Fruit fly (Drosophila melanogaster): ENCODE measurements around the gene Elo68alpha.

Gene Elo68alpha

dm6 chr3L:11065850-11066249, 37.0 kb downstream of the Elo68alpha start:
- TF ChIP-seq EcR (GFP tag; optimal IDR thresholded peaks at IDR 0.05) (no peak), psq (optimal IDR thresholded peaks at IDR 0.05) (no peak), usp (GFP tag; optimal IDR thresholded peaks at IDR 0.05) (no peak), pan (optimal IDR thresholded peaks at IDR 0.05) (no peak)

DNA sequence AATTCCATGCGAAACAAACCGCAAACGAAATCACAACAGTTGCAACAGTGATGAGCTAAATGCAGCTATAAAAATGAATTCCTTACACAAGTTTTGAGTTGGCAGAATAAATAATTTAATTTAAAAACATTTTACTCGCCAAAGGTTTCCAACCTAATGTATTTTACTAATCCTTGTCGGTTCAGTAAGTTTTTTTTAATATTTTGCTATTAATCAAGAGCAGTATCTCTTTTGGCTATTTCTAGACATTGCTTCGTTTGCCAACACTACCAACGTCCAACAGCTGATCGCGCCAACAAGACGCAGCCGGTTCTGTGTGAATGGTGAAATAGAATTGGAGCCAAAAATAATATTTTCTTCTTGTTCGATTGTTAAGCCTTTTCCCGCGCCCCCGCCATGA, 38.1 kb downstream of the Elo68alpha start, which contains the start of the genes CG32075, CG45101 and SuUR:
Gene CG32075 (minus strand): TSS at position 253 of the 400 bp plus-strand sequence.
Gene CG45101 (plus strand): TSS at position 303 of the 400 bp plus-strand sequence.
Gene SuUR (plus strand): TSS at position 303 of the 400 bp plus-strand sequence.
- TF ChIP-seq Dll (optimal IDR thresholded peaks at IDR 0.05) (no peak), psq (optimal IDR thresholded peaks at IDR 0.05) (no peak), pan (optimal IDR thresholded peaks at IDR 0.05) (no peak), usp (GFP tag; optimal IDR thresholded peaks at IDR 0.05) (no peak)

DNA sequence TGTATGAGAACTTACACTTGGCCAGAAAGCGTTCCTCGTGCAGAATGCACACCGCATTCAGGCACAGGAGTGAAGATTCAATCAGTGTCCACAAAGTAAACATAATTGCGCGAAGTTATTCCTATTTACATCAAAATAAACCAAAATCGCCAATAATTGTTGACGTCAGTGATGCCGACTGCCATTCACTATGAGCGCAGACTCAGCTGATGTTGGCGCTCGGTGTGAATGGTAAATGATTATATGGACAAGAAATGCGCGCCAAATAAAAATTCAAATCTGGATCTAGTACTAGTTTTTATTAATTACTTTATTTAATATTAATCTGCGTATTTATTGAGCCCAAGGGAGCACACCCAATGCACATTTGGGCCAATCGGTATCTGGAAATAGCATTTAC, 40.4 kb downstream of the Elo68alpha start, which contains the start of gene CG32069:
Gene CG32069 (minus strand): TSS at position 174 of the 400 bp plus-strand sequence.
- TF ChIP-seq EcR (GFP tag; optimal IDR thresholded peaks at IDR 0.05), result no peak
- TF ChIP-seq CG8478 (optimal IDR thresholded peaks at IDR 0.05), result no peak
- no peak for TF ChIP-seq psq (optimal IDR thresholded peaks at IDR 0.05)
- no peak for TF ChIP-seq Dll (optimal IDR thresholded peaks at IDR 0.05)
- no peak for TF ChIP-seq usp (GFP tag; optimal IDR thresholded peaks at IDR 0.05)
- no peak for TF ChIP-seq pan (optimal IDR thresholded peaks at IDR 0.05)

DNA sequence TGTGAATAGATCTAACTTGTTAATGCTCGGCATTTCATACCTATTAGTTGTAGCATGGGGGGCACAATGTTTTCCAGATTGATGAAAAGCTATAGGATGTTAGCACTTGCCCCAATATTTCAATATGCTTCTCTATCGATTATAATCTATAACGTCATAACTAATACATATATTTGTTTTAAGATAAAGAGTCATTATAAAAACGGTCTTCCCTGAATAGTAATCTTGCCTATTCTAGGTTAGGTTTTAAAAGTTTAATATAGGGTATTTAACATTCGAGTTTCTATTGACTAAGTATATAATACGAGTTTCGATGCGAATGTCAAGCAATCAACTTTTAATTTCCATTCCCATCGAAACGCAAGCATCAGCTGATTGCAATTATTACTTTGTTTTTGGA, 41.6 kb downstream of the Elo68alpha start, which contains the start of the genes CG6321 and Blos2:
Gene CG6321 (minus strand): TSS at position 25 of the 400 bp plus-strand sequence.
Gene Blos2 (plus strand): TSS at position 372 of the 400 bp plus-strand sequence.
- TF ChIP-seq pan (optimal IDR thresholded peaks at IDR 0.05) (peak; percentile 87), Dll (optimal IDR thresholded peaks at IDR 0.05) (no peak)

dm6 chr3L:11053843-11054242, 49.0 kb downstream of the Elo68alpha start, which contains the start of gene CG7888:
TSS of gene CG7888 (plus strand) at chr3L:11054035.
- no peak for TF ChIP-seq psq (optimal IDR thresholded peaks at IDR 0.05)
- no peak for TF ChIP-seq usp (GFP tag; optimal IDR thresholded peaks at IDR 0.05)
- no peak for TF ChIP-seq Dll (optimal IDR thresholded peaks at IDR 0.05)

DNA sequence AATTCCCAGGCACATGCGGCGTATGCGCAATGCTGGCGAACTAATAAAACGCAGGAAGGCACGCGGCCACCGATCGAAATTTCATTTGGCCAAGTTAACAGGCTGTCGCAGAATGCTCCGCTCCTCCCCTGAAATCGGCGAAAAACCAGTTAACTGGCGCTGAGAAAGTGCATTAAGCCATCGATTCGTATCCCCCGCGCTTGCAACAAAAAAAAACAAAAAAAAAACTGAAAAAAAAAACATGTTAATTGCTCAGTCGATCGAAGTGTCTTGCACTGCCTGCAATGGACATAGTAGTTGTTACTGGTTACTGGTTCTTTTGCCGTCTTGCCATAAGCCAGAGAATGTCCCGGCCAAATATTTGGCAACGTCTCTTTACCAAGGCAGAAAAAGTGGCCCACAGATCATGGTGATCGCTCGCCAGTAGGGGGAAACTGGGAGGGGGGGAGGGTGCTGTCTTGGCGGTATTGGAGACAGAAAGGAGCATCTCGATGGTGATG, 50.0 kb downstream of the Elo68alpha start:
- TF ChIP-seq Dll (optimal IDR thresholded peaks at IDR 0.05) (no peak), EcR (GFP tag; optimal IDR thresholded peaks at IDR 0.05) (no peak), psq (optimal IDR thresholded peaks at IDR 0.05) (no peak), usp (GFP tag; optimal IDR thresholded peaks at IDR 0.05) (no peak), pan (optimal IDR thresholded peaks at IDR 0.05) (no peak), CG8478 (optimal IDR thresholded peaks at IDR 0.05) (no peak)

All from whole organism.